Fruit fly (Drosophila melanogaster): Measurements from ENCODE around the gene CG5276.

The CG5276 gene

dm6 chr3R:11412371-11412770, 19.2 kb upstream of the CG5276 start, which contains the start of gene Ipo9 (continued):
- TF ChIP-seq CG15514 (GFP tag; optimal IDR thresholded peaks at IDR 0.05) (peak; percentile 21), amos (GFP tag; IDR thresholded peaks at IDR 0.05; ENCODE audit: partially characterized antibody) (peak; percentile 40; the same call in 1 of the 2 replicates), mld (GFP tag; IDR thresholded peaks at IDR 0.05; ENCODE audit: partially characterized antibody) (0 out of 3 replicates have a peak, but pooled peaks have one; percentile 18), Med (GFP tag) (peak; percentile 70), row (GFP tag; IDR thresholded peaks at IDR 0.05) (peak; percentile 27; the same call in 2 of the 3 replicates), tap (tag; optimal IDR thresholded peaks at IDR 0.05) (no peak), stwl (tag; optimal IDR thresholded peaks at IDR 0.05) (peak; percentile 41), CG2120 (GFP tag; optimal IDR thresholded peaks at IDR 0.05) (peak; percentile 28), trem (tag; optimal IDR thresholded peaks at IDR 0.05) (peak; percentile 12), Fer3 (tag; optimal IDR thresholded peaks at IDR 0.05) (no peak), slbo (GFP tag; IDR thresholded peaks at IDR 0.05) (0 out of 2 replicates have a peak, but pooled peaks have one; percentile 20), BEAF-32 (GFP tag; optimal IDR thresholded peaks at IDR 0.05) (peak; percentile 38), crp (GFP tag; optimal IDR thresholded peaks at IDR 0.05) (peak in 1 of 2 experiments; percentile 37), HLHmδ (GFP tag; optimal IDR thresholded peaks at IDR 0.05) (no peak), dm (GFP tag; optimal IDR thresholded peaks at IDR 0.05) (peak; percentile 43), rib (GFP tag; IDR thresholded peaks at IDR 0.05) (peak; percentile 79; the same call in 1 of the 2 replicates), CG17359 (tag; optimal IDR thresholded peaks at IDR 0.05) (peak; percentile 74), CG31441 (GFP tag; IDR thresholded peaks at IDR 0.05) (no peak)

- TF ChIP-seq CG2875 (GFP tag; optimal IDR thresholded peaks at IDR 0.05) (no peak), CG7987 (GFP tag; optimal IDR thresholded peaks at IDR 0.05) (no peak), CG10274 (GFP tag; optimal IDR thresholded peaks at IDR 0.05) (no peak), Xrp1 (GFP tag; IDR thresholded peaks at IDR 0.05) (no peak), unpg (GFP tag; optimal IDR thresholded peaks at IDR 0.05) (no peak), CG5953 (GFP tag; IDR thresholded peaks at IDR 0.05) (no peak)
These were observed 13.0 kb upstream of the CG5276 start, which contains the start of the genes bumpel and CG45676 for dm6 chr3R:11418568-11418967. bumpel (minus strand) TSS chr3R:11418668. CG45676 (plus strand) TSS chr3R:11418885.

dm6 chr3R:11421643-11422122, 9.9 kb upstream of the CG5276 start, which contains the start of the genes ninaG and Sptz:
ninaG (minus strand) TSS chr3R:11421693.
Sptz (plus strand) TSS chr3R:11422092.
- TF ChIP-seq CG14441 (GFP tag; IDR thresholded peaks at IDR 0.05): peak; percentile 96
- TF ChIP-seq CTCF (GFP tag; optimal IDR thresholded peaks at IDR 0.05): no peak
- TF ChIP-seq CG18619 (GFP tag; optimal IDR thresholded peaks at IDR 0.05): peak; percentile 90
- TF ChIP-seq fd64A (GFP tag; optimal IDR thresholded peaks at IDR 0.05): peak; percentile 21
- no peak for TF ChIP-seq lov (optimal IDR thresholded peaks at IDR 0.05)
- TF ChIP-seq lov (GFP tag; IDR thresholded peaks at IDR 0.05): peak; percentile 92
- peak; percentile 94 for TF ChIP-seq klu (GFP tag; IDR thresholded peaks at IDR 0.05)
- peak; percentile 91 for TF ChIP-seq CG2678 (tag; optimal IDR thresholded peaks at IDR 0.05)
- peak; percentile 96 for TF ChIP-seq phol (tag; optimal IDR thresholded peaks at IDR 0.05)
- peak; percentile 98 for TF ChIP-seq mam (GFP tag; optimal IDR thresholded peaks at IDR 0.05)
- TF ChIP-seq Med (GFP tag): peak; percentile 99
- TF ChIP-seq CG6854 (GFP tag; optimal IDR thresholded peaks at IDR 0.05): peak; percentile 11
- peak; percentile 30 for TF ChIP-seq CG15479 (GFP tag; optimal IDR thresholded peaks at IDR 0.05)
- TF ChIP-seq emc (GFP tag; optimal IDR thresholded peaks at IDR 0.05): peak; percentile 90
- TF ChIP-seq CG3847 (GFP tag; IDR thresholded peaks at IDR 0.05): peak; percentile 95
- TF ChIP-seq CG13424 (tag; optimal IDR thresholded peaks at IDR 0.05): peak; percentile 92
- peak; percentile 84 for TF ChIP-seq Oaz (GFP tag; IDR thresholded peaks at IDR 0.05)
- TF ChIP-seq az2 (GFP tag; optimal IDR thresholded peaks at IDR 0.05): peak; percentile 96
- TF ChIP-seq h (optimal IDR thresholded peaks at IDR 0.05): no peak
- TF ChIP-seq CG11504 (tag; optimal IDR thresholded peaks at IDR 0.05): peak; percentile 89
- TF ChIP-seq mld (GFP tag; IDR thresholded peaks at IDR 0.05; ENCODE audit: partially characterized antibody): no peak
- no peak for TF ChIP-seq ATbp (GFP tag; optimal IDR thresholded peaks at IDR 0.05)
- TF ChIP-seq CG15696 (tag; optimal IDR thresholded peaks at IDR 0.05): peak; percentile 93
- peak; percentile 87 for TF ChIP-seq Nf-YA (GFP tag; IDR thresholded peaks at IDR 0.05)
- TF ChIP-seq CG12104 (GFP tag; optimal IDR thresholded peaks at IDR 0.05): peak; percentile 83
- peak; percentile 93 for TF ChIP-seq CG11093 (GFP tag; IDR thresholded peaks at IDR 0.05)

Data from whole organism, embryonic.